Worm (Caenorhabditis elegans): ENCODE measurements around the gene hmit-1.3.

Gene hmit-1.3

DNA sequence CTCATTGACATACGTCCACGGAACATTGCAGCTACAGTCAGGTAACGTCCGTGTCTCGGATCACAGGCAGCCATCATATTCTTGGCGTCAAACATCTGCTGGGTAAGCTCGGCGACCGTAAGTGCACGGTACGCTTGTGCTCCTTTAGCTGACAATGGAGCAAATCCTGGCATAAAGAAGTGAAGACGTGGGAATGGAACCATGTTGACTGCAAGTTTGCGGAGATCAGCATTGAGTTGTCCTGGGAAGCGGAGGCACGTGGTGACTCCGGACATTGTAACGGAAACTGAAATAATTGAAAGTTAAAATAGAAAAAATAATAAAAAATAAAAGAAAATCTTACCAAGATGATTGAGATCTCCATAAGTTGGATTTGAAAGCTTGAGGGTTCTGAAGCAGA, 20.1 kb upstream of the hmit-1.3 start:
- TF ChIP-seq him-1 (tag; optimal IDR thresholded peaks at IDR 0.05), result no peak
- TF ChIP-seq dao-5 (tag; optimal IDR thresholded peaks at IDR 0.05), result no peak
- TF ChIP-seq W03F9.2 (tag; optimal IDR thresholded peaks at IDR 0.05), result no peak

DNA sequence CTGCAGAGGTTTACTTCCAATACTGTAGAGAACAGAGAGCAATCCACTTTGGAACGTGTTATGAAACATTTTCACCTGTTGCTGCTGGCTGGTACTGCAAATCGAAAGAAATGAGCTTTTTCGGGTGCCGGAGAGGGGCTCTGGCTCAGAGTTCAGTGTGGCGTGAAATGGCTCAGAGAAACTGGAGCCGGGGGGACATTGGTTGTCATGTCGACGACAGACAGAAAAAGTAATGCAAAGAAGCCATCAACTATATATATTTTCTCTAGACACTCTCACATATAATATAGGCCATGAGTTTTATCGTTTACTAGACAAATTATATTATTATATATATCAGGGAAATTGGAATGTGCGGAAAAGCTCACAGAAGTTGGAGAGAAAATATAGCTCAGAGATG, 18.0 kb upstream of the hmit-1.3 start, which contains the start of gene cfap-20:
cfap-20 (minus strand) TSS at position 101 of the 400 bp plus-strand sequence.
- no peak for TF ChIP-seq W03F9.2 (tag; optimal IDR thresholded peaks at IDR 0.05)
- TF ChIP-seq him-1 (tag; optimal IDR thresholded peaks at IDR 0.05), result no peak
- TF ChIP-seq dao-5 (tag; optimal IDR thresholded peaks at IDR 0.05), result no peak

DNA sequence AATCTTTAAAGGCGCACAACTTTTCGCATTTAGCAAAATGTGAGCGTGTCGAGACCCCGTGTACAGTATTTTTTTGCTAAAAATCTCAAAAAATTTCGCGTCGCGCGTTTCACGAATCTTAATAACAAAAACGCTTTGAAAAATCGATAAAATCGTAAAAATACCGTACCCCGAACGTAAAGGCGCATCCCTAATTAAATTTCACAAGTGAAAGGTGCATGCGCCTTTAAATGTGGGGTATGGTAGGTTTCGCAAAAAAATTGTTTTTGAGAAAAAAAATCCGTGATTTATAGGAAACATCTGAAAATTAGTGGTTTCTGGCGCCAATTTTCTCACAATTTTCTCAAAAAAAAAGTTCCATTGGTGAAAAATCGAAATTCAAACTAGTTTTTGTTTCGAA, 14.8 kb upstream of the hmit-1.3 start:
- TF ChIP-seq him-1 (tag; optimal IDR thresholded peaks at IDR 0.05) (no peak), dao-5 (tag; optimal IDR thresholded peaks at IDR 0.05) (no peak), W03F9.2 (tag; optimal IDR thresholded peaks at IDR 0.05) (no peak)

DNA sequence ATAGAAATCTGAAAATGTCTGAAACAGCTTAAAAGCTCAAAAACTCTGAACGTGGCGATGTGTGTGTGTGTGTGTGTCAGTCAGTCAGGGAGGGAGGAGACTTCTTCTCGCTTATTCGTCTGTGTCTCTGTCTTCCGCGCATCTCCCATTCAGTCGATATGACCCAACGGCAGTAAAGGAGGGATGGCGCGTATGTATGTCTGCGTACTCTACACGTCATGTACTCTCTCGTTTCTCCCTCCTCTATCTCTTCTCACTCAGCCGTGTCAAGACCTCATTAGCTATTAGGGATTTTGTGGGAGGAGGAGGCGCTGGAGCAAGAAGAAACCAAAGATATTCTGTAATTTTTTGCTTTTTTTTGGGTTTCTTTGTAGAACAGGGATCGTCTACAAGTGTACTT, 12.6 kb upstream of the hmit-1.3 start:
- TF ChIP-seq dao-5 (tag; optimal IDR thresholded peaks at IDR 0.05) (no peak), W03F9.2 (tag; optimal IDR thresholded peaks at IDR 0.05) (no peak), him-1 (tag; optimal IDR thresholded peaks at IDR 0.05) (peak; percentile 35)

DNA sequence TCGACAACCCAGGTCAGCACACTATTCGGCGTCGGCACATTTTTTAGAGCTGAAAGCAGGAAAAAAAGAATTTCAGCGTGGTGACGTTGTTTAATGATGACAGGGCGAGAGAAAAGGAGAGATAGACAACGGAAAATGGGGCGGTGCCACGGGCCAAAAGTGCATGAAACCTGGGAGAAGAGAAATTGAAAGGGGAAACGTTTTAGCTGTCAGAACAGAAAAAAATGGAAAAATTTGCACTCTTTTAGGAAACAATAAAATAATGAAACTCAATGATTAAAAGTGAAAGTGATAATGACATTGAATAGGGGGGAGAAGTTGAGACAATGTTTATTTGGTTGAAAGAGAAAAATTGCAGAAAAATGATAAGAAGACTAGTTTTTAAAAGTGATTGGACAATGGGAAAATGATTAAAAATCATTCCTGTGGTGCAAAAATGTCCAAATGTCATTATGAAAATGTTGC, 10.4 kb upstream of the hmit-1.3 start, which contains the start of gene pitp-1:
pitp-1 (minus strand) TSS at position 51 of the 465 bp plus-strand sequence.
- TF ChIP-seq dao-5 (tag; optimal IDR thresholded peaks at IDR 0.05), result no peak
- no peak for TF ChIP-seq W03F9.2 (tag; optimal IDR thresholded peaks at IDR 0.05)
- TF ChIP-seq him-1 (tag; optimal IDR thresholded peaks at IDR 0.05), result no peak

DNA sequence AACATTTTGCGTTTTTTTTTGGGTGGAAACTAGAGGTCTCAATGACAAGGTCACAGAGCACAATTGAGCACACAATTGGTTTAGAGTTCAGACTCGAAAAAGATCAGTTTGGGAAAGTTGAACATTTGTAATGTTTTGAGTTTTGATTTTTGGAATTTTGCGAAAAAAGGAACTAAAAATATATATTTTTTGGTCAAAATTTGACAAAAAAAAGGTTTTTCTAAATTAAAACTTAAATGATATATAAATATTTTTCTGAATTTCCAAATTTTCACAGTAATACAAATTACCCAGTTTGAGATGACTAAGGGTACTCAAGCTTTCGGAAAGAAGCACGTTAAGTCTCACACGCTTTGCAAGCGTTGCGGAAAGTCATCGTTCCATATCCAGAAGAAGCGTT, 8.9 kb upstream of the hmit-1.3 start, which contains the start of gene rpl-37:
rpl-37 (plus strand) TSS at position 301 of the 400 bp plus-strand sequence.
- TF ChIP-seq dao-5 (tag; optimal IDR thresholded peaks at IDR 0.05) (no peak), him-1 (tag; optimal IDR thresholded peaks at IDR 0.05) (no peak), W03F9.2 (tag; optimal IDR thresholded peaks at IDR 0.05) (no peak)

DNA sequence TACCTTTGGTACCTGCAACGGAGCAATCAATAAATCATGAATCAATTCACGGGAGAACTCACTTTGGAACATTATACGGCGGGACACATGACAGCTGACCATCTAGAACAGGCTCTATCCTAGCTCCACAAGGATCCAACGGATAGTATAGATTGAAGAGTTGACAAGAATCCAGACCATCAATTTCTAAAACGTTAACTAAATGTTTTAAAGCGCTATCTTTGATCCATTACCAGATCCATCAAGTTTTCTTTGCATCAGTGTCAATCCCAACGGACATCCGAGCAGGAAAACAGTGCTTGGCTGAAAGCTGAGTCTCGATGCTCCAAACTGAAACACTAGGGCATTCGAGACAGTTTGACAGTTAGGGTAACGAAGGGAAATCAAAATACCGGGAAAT, 4.0 kb upstream of the hmit-1.3 start:
- TF ChIP-seq W03F9.2 (tag; optimal IDR thresholded peaks at IDR 0.05) (no peak), him-1 (tag; optimal IDR thresholded peaks at IDR 0.05) (no peak), dao-5 (tag; optimal IDR thresholded peaks at IDR 0.05) (no peak)

DNA sequence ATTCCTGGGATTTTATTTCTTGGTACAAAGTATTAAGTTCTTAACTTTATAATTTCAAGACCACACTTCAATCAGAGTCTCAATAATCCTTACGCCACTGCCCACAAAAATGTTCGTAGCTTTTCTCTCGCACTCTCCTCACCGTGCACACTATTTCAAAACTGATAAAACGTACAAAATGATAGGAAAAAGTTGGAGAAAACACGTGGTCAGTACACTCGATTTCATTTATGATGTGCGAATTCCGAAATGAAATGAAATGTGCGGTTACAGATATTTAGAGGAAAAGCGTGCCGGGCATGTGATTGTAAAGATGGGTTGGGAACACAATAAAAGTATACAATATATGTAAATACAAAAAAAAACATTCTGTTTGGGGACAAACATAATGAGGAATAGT, 1.0 kb upstream of the hmit-1.3 start:
- TF ChIP-seq dao-5 (tag; optimal IDR thresholded peaks at IDR 0.05), result no peak
- TF ChIP-seq W03F9.2 (tag; optimal IDR thresholded peaks at IDR 0.05), result peak; percentile 11

DNA sequence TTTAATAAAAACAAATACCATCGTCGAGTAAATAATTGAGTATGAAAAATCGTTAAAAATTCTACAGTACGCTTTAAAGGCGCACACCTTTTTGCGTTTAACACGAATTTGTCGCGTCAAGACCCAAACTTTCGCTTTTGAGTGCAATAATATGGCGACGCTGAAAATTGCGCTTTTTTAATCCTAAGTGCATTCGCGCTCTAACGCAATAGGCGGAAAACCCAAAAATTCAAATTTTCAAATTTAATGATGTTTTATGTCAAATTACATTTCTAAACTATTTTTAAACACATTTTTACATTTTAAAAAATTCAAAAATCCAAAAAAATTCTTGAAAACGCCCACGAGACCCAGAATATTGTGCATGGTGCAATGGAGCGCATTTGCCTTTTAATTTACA, 7.6 kb downstream of the hmit-1.3 start:
- no peak for TF ChIP-seq W03F9.2 (tag; optimal IDR thresholded peaks at IDR 0.05)
- TF ChIP-seq dao-5 (tag; optimal IDR thresholded peaks at IDR 0.05), result no peak
- no peak for TF ChIP-seq him-1 (tag; optimal IDR thresholded peaks at IDR 0.05)

DNA sequence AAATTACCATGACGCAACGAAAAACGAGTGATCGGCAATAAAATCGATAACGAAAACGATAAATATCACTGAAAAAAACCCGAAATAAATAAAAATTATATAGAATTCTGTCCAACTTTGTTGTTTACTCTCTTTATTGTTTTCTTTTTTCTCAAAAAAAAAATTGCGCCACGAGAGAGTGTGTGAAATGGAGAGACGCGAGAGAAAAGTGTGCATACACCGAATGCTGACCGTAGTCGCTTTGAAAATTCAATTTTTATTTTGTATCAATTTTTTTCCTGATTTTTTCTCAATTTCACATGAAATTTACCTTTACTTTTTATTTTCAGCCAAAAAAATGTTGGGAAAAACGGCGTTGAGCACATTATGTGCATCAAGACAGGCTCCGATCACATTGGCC, 9.5 kb downstream of the hmit-1.3 start, which contains the start of the genes M01F1.4 and mrpl-35:
M01F1.4 (minus strand) TSS at position 126 of the 400 bp plus-strand sequence.
mrpl-35 (plus strand) TSS at position 330 of the 400 bp plus-strand sequence.
- peak; percentile 82 for TF ChIP-seq W03F9.2 (tag; optimal IDR thresholded peaks at IDR 0.05)
- no peak for TF ChIP-seq him-1 (tag; optimal IDR thresholded peaks at IDR 0.05)

DNA sequence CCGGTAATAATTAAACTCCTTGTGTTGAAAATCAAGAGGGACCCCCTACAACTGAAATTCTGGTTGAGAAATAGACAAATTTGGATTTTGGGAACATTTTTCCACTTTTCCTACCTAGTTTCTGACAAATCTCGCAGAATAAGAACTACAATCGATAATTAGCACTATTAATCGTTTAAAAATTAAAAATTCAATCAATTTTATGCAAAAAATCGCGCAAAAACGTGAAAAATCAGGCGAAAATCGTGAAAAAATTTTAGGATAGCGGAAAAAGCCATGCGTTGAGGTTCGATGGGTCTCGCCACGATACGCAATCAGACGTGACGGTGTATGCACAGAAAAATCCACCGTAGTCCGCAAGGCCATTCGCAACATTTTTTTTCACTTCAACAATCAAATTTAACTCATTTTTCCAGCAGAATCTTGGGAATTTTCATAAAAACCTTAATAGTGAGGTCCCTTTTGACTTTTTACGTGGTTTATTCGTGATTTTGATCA, 14.3 kb downstream of the hmit-1.3 start, which contains the start of gene lias-1:
lias-1 (minus strand) TSS at position 51 of the 498 bp plus-strand sequence.
- TF ChIP-seq W03F9.2 (tag; optimal IDR thresholded peaks at IDR 0.05) (peak; percentile 94), dao-5 (tag; optimal IDR thresholded peaks at IDR 0.05) (no peak), him-1 (tag; optimal IDR thresholded peaks at IDR 0.05) (peak; percentile 19)

DNA sequence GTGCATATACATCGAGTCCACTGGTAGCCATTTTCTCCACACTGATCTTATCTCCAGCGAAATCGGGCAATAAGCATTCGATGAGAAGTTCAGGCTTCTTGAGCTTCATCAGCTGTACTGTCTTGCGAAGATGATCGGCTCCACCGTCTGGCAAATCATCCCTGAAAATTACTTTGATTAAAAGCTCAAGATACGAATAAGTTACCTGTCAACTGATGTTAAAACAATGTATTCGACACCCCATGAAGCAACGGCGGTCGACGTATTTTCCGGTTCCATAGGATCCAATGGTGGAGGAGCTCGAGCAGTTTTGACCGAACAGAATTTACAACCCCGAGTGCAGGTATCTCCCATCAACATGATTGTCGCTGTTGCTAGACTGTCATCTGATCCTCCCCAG, 15.2 kb downstream of the hmit-1.3 start:
- no peak for TF ChIP-seq him-1 (tag; optimal IDR thresholded peaks at IDR 0.05)
- no peak for TF ChIP-seq W03F9.2 (tag; optimal IDR thresholded peaks at IDR 0.05)

DNA sequence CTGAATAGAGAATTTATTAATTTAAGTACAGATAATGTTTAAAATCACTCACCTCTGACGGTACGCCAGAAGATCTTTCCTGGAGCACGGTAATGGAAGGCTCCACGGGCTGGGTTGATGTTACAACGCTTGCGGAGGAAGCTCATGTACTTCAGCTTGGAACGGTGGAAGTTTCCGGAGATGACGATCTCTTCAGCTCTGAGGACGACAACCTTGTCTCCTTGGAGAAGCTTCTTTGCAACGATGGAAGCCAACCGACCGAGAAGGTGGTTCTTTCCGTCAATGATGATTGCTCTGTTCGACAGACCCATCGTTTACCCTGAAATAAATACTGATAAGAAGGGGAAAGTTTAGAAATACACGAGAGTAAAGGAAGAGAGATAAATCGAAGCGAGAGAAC, 16.1 kb downstream of the hmit-1.3 start, which contains the start of gene rpl-16:
rpl-16 (minus strand) TSS at position 319 of the 400 bp plus-strand sequence.
- no peak for TF ChIP-seq W03F9.2 (tag; optimal IDR thresholded peaks at IDR 0.05)
- TF ChIP-seq dao-5 (tag; optimal IDR thresholded peaks at IDR 0.05), result no peak
- TF ChIP-seq him-1 (tag; optimal IDR thresholded peaks at IDR 0.05), result no peak

DNA sequence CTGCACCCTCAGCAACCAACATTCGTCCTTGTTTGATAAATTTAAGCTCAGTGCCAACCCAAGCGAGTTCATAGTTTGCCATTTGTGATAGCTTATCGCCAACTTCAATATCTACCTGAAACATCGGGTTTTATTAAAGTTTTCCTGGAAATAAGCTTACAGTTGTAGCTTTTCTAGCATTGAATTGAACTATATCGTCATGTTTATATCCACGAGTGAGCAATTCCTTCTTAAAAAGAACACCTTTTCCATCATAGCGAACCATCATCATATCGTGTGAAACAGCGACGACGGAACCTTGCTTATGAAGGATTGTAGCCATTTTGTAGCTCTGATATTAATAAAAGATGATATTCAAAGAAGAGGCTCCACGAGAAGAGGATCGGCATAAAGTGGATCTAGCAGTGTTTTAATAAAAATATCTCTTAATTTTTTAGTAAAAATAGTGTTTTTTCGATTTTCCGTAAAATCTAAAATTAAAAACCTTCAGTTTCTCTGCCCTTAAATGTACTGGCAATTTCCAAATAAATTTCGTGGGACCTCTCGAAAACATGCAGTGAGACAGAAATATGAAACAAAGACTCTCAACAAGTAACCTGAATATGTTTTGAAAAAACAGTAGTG, 17.1 kb downstream of the hmit-1.3 start, which contains the start of gene M01F1.8:
M01F1.8 (minus strand) TSS at position 335 of the 624 bp plus-strand sequence.
- TF ChIP-seq him-1 (tag; optimal IDR thresholded peaks at IDR 0.05) (no peak), dao-5 (tag; optimal IDR thresholded peaks at IDR 0.05) (no peak), W03F9.2 (tag; optimal IDR thresholded peaks at IDR 0.05) (no peak)

All from whole organism, L4/young adult.